Worm (Caenorhabditis elegans) whole organism, L3 larva: ENCODE results near the gene srw-7.

ENCODE experiments used
- ZK546.5 ChIP-seq: sonication (generic microtip); optimal IDR thresholded peaks from 2 replicates; lab custom pipeline; 2017; ENCODE audit warnings: missing biosample characterization, missing genetic modification characterization
- ama-1 ChIP-seq: fragments of 150-350 bp; optimal IDR thresholded peaks from 2 replicates; lab custom pipeline; 2018
- ceh-16 ChIP-seq: sonication (generic microtip); optimal IDR thresholded peaks from 2 replicates; lab custom pipeline; 2017; ENCODE audit warnings: missing biosample characterization, missing genetic modification characterization
- ceh-28 ChIP-seq: fragments of 150-350 bp; optimal IDR thresholded peaks from 2 replicates; lab custom pipeline; 2014; ENCODE audit warnings: missing biosample characterization, missing genetic modification reagents, missing genetic modification characterization
- ceh-82 ChIP-seq: fragments of 150-350 bp; optimal IDR thresholded peaks from 2 replicates; lab custom pipeline; 2014; ENCODE audit warnings: missing biosample characterization, missing genetic modification characterization
- ceh-9 ChIP-seq: sonication (generic microtip); optimal IDR thresholded peaks from 2 replicates; lab custom pipeline; 2018; ENCODE audit warnings: missing biosample characterization, missing genetic modification characterization
- daf-12 ChIP-seq: fragments of 150-350 bp; optimal IDR thresholded peaks from 2 replicates; lab custom pipeline; 2014; ENCODE audit warnings: missing biosample characterization, missing genetic modification reagents, missing genetic modification characterization
- egl-27 ChIP-seq: sonication (generic microtip); optimal IDR thresholded peaks from 4 replicates; lab custom pipeline; 2017; ENCODE audit warnings: missing biosample characterization, missing genetic modification reagents, missing genetic modification characterization
- elt-2 ChIP-seq: sonication (generic microtip); optimal IDR thresholded peaks from 2 replicates; lab custom pipeline; 2016; ENCODE audit warnings: missing genetic modification reagents, mild to moderate bottlenecking, missing genetic modification characterization, missing compliant biosample characterization
- elt-3 ChIP-seq, 3 experiments: fragments of 150-350 bp in 1 of 3; sonication (generic microtip) in 2 of 3; optimal IDR thresholded peaks; 2 replicates in 2 of 3; 4 replicates in 1 of 3; lab custom pipeline; 2014 to 2017; ENCODE audit warnings: missing biosample characterization in 3 of 3, missing genetic modification characterization in 3 of 3
- eor-1 ChIP-seq, 2 experiments: fragments of 150-350 bp; optimal IDR thresholded peaks; 2 replicates each; lab custom pipeline; 2014 to 2018; ENCODE audit warnings: missing biosample characterization in 2 of 2, missing genetic modification characterization in 2 of 2
- fkh-2 ChIP-seq: fragments of 150-350 bp; optimal IDR thresholded peaks from 2 replicates; lab custom pipeline; 2014; ENCODE audit warnings: missing biosample characterization, missing genetic modification reagents, missing genetic modification characterization
- jun-1 ChIP-seq: fragments of 150-350 bp; optimal IDR thresholded peaks from 2 replicates; lab custom pipeline; 2014; ENCODE audit warnings: missing biosample characterization, missing genetic modification reagents, missing genetic modification characterization
- lin-39 ChIP-seq: fragments of 150-350 bp; optimal IDR thresholded peaks from 2 replicates; lab custom pipeline; 2018; ENCODE audit warnings: missing biosample characterization, missing genetic modification reagents, missing genetic modification characterization
- mdl-1 ChIP-seq: fragments of 150-350 bp; optimal IDR thresholded peaks from 2 replicates; lab custom pipeline; 2014; ENCODE audit warnings: missing biosample characterization, missing genetic modification characterization
- mml-1 ChIP-seq: fragments of 150-350 bp; sonication (generic microtip); optimal IDR thresholded peaks from 3 replicates; lab custom pipeline; 2014; ENCODE audit warnings: missing biosample characterization, missing genetic modification characterization
- nfya-1 ChIP-seq: sonication (generic microtip); optimal IDR thresholded peaks from 2 replicates; lab custom pipeline; 2017; ENCODE audit warnings: missing genetic modification characterization, mild to moderate bottlenecking, missing compliant biosample characterization, antibody characterized with exemption, moderate library complexity; ENCODE audit not compliant: insufficient read depth
- nhr-11 ChIP-seq: fragments of 150-350 bp; optimal IDR thresholded peaks from 2 replicates; lab custom pipeline; 2014; ENCODE audit warnings: missing biosample characterization, missing genetic modification characterization
- nhr-23 ChIP-seq: fragments of 150-350 bp; optimal IDR thresholded peaks from 2 replicates; lab custom pipeline; 2014; ENCODE audit warnings: missing biosample characterization, missing genetic modification reagents, missing genetic modification characterization
- nhr-237 ChIP-seq: fragments of 150-350 bp; optimal IDR thresholded peaks from 2 replicates; lab custom pipeline; 2014; ENCODE audit warnings: missing biosample characterization, missing genetic modification characterization
- nhr-25 ChIP-seq: sonication (generic microtip); optimal IDR thresholded peaks from 2 replicates; lab custom pipeline; 2017; ENCODE audit warnings: missing biosample characterization, missing genetic modification characterization
- nhr-28 ChIP-seq: fragments of 150-350 bp; optimal IDR thresholded peaks from 2 replicates; lab custom pipeline; 2014; ENCODE audit warnings: missing biosample characterization, missing genetic modification characterization
- nhr-43 ChIP-seq: sonication (generic microtip); optimal IDR thresholded peaks from 2 replicates; lab custom pipeline; 2016; ENCODE audit warnings: mild to moderate bottlenecking, missing genetic modification characterization, missing compliant biosample characterization; ENCODE audit not compliant: poor library complexity, severe bottlenecking
- nhr-67 ChIP-seq: fragments of 150-350 bp; optimal IDR thresholded peaks from 2 replicates; lab custom pipeline; 2014; ENCODE audit warnings: missing biosample characterization, missing genetic modification characterization
- nhr-76 ChIP-seq: fragments of 150-350 bp; sonication (generic microtip); optimal IDR thresholded peaks from 5 replicates; lab custom pipeline; 2014; ENCODE audit warnings: missing biosample characterization, missing genetic modification characterization
- nhr-77 ChIP-seq: fragments of 150-350 bp; optimal IDR thresholded peaks from 2 replicates; lab custom pipeline; 2014; ENCODE audit warnings: missing biosample characterization, missing genetic modification characterization
- pha-4 ChIP-seq: fragments of 150-350 bp; optimal IDR thresholded peaks from 2 replicates; lab custom pipeline; 2014; ENCODE audit warnings: missing biosample characterization, missing genetic modification reagents, missing genetic modification characterization
- pqm-1 ChIP-seq: fragments of 150-350 bp; optimal IDR thresholded peaks from 2 replicates; lab custom pipeline; 2017; ENCODE audit warnings: missing biosample characterization, missing genetic modification characterization, inconsistent platforms
- sea-2 ChIP-seq: fragments of 150-350 bp; sonication (generic microtip); optimal IDR thresholded peaks from 4 replicates; lab custom pipeline; 2014; ENCODE audit warnings: missing biosample characterization, missing genetic modification reagents, missing genetic modification characterization
- skn-1 ChIP-seq: fragments of 150-350 bp; optimal IDR thresholded peaks from 2 replicates; lab custom pipeline; 2014; ENCODE audit warnings: missing biosample characterization, missing genetic modification characterization
- snpc-4 ChIP-seq: fragments of 150-350 bp; optimal IDR thresholded peaks from 2 replicates; lab custom pipeline; 2014; ENCODE audit warnings: missing biosample characterization, missing genetic modification characterization
- tbx-2 ChIP-seq: sonication (generic microtip); optimal IDR thresholded peaks from 2 replicates; lab custom pipeline; 2016; ENCODE audit warnings: mild to moderate bottlenecking, missing genetic modification characterization, missing compliant biosample characterization
- unc-39 ChIP-seq: sonication (generic microtip); optimal IDR thresholded peaks from 4 replicates; lab custom pipeline; 2017; ENCODE audit warnings: missing biosample characterization, missing genetic modification characterization
- unc-62 ChIP-seq: fragments of 150-350 bp; sonication (generic microtip); optimal IDR thresholded peaks from 4 replicates; lab custom pipeline; 2014; ENCODE audit warnings: missing biosample characterization, missing genetic modification reagents, missing genetic modification characterization
- ztf-11 ChIP-seq: fragments of 150-350 bp; optimal IDR thresholded peaks from 2 replicates; lab custom pipeline; 2014; ENCODE audit warnings: missing biosample characterization, missing genetic modification characterization
- ztf-4 ChIP-seq: fragments of 150-350 bp; optimal IDR thresholded peaks from 2 replicates; lab custom pipeline; 2014; ENCODE audit warnings: missing biosample characterization, missing genetic modification characterization

srw-7 gene

ce11 chrV:3768270-3768669 lies 37.8 kb upstream of the srw-7 start, which contains the start of gene R08E5.4:
R08E5.4 (plus strand) TSS chrV:3768570.
- TF ChIP-seq egl-27 (tag; lab: Kevin White, UChicago) (no peak), nhr-77 (tag; lab: Kevin White, UChicago) (no peak), elt-2 (tag; lab: Kevin White, UChicago) (no peak), ZK546.5 (tag; lab: Kevin White, UChicago) (no peak), lin-39 (tag; lab: Kevin White, UChicago) (no peak), ceh-28 (tag; lab: Kevin White, UChicago) (no peak), elt-3 (tag; optimal IDR thresholded peaks at IDR 0.05; lab: Kevin White, UChicago) (no peak), daf-12 (no peak), nhr-237 (tag; lab: Kevin White, UChicago) (no peak), nhr-23 (tag; lab: Kevin White, UChicago) (no peak), nhr-25 (tag; lab: Kevin White, UChicago) (no peak), eor-1 (tag; optimal IDR thresholded peaks at IDR 0.05; lab: Kevin White, UChicago) (no peak), nhr-67 (tag; lab: Kevin White, UChicago) (no peak), tbx-2 (tag; lab: Kevin White, UChicago) (no peak), fkh-2 (tag; lab: Kevin White, UChicago) (no peak), nhr-76 (tag; lab: Kevin White, UChicago) (no peak), ceh-9 (no peak)
- TF ChIP-seq, all 47 proteins: peak for 0

ce11 chrV:3771437-3772256 lies 34.4 kb upstream of the srw-7 start, which contains the start of the genes R08E5.1 and rips-1:
R08E5.1 (minus strand) TSS chrV:3771518.
rips-1 (plus strand) TSS chrV:3772021.
- TF ChIP-seq nhr-23 (tag; lab: Kevin White, UChicago) (peak; percentile 10), nhr-25 (tag; lab: Kevin White, UChicago) (peak; percentile 22), ztf-11 (no peak), nhr-43 (tag; lab: Kevin White, UChicago) (peak; percentile 42)

ce11 chrV:3773618-3774017 lies 32.4 kb upstream of the srw-7 start:
- TF ChIP-seq nhr-11 = no peak
- no peak for TF ChIP-seq unc-39
- no peak for TF ChIP-seq ceh-28 (tag; lab: Kevin White, UChicago)
- no peak for TF ChIP-seq ceh-82 (tag; lab: Kevin White, UChicago)

- TF ChIP-seq jun-1 (tag; lab: Kevin White, UChicago) (no peak), mml-1 (tag; lab: Kevin White, UChicago) (no peak), egl-27 (tag; lab: Kevin White, UChicago) (no peak), skn-1 (tag; lab: Kevin White, UChicago) (no peak), ama-1 (peak; percentile 78), elt-2 (tag; lab: Kevin White, UChicago) (peak; percentile 19), pqm-1 (tag; lab: Kevin White, UChicago) (peak; percentile 14)
- TF ChIP-seq, all 47 proteins: peak for 3
Observed at ce11 chrV:3774653-3775052, 31.4 kb upstream of the srw-7 start.

ce11 chrV:3776086-3776589 lies 29.9 kb upstream of the srw-7 start, which contains the start of gene cysl-3:
cysl-3 (minus strand) TSS chrV:3776136.
- no peak for TF ChIP-seq ztf-11
- no peak for TF ChIP-seq ceh-16
- TF ChIP-seq pha-4 (tag; lab: Kevin White, UChicago) = no peak
- no peak for TF ChIP-seq egl-27 (tag; lab: Kevin White, UChicago)
- no peak for TF ChIP-seq ztf-4 (tag; lab: Kevin White, UChicago)
- TF ChIP-seq, all 47 proteins: peak for 0

- TF ChIP-seq lin-39 (tag; lab: Kevin White, UChicago) (no peak), ceh-28 (tag; lab: Kevin White, UChicago) (no peak), nhr-28 (no peak), ceh-9 (no peak), nhr-23 (tag; lab: Kevin White, UChicago) (no peak), elt-2 (tag; lab: Kevin White, UChicago) (peak; percentile 62), pha-4 (tag; lab: Kevin White, UChicago) (peak; percentile 71), snpc-4 (no peak), sea-2 (GFP tag; lab: Kevin White, UChicago) (no peak), ZK546.5 (tag; lab: Kevin White, UChicago) (no peak), elt-3 (tag; optimal IDR thresholded peaks at IDR 0.05; lab: Kevin White, UChicago) (no peak), nhr-11 (no peak), pqm-1 (tag; lab: Kevin White, UChicago) (peak; percentile 91), unc-62 (no peak), ztf-4 (tag; lab: Kevin White, UChicago) (no peak), mml-1 (tag; lab: Kevin White, UChicago) (no peak), ama-1 (no peak), ceh-82 (tag; lab: Kevin White, UChicago) (no peak), unc-39 (no peak), mdl-1 (tag; lab: Kevin White, UChicago) (no peak), tbx-2 (tag; lab: Kevin White, UChicago) (no peak), fkh-2 (tag; lab: Kevin White, UChicago) (no peak), jun-1 (tag; lab: Kevin White, UChicago) (no peak), nfya-1 (tag; lab: Kevin White, UChicago) (no peak)
Observed at ce11 chrV:3776946-3777345, 29.1 kb upstream of the srw-7 start.
